Worm (Caenorhabditis elegans) whole organism, L3 larva: ENCODE results near the gene cua-1.

ENCODE experiments used
- R02D3.7 ChIP-seq: fragments of 150-350 bp; optimal IDR thresholded peaks from 2 replicates; lab custom pipeline; 2014; ENCODE audit warnings: missing biosample characterization, missing genetic modification characterization
- aly-2 ChIP-seq: fragments of 150-350 bp; optimal IDR thresholded peaks from 2 replicates; lab custom pipeline; 2014; ENCODE audit warnings: missing biosample characterization, missing genetic modification characterization
- ama-1 ChIP-seq: fragments of 150-350 bp; optimal IDR thresholded peaks from 2 replicates; lab custom pipeline; 2018
- ceh-16 ChIP-seq: sonication (generic microtip); optimal IDR thresholded peaks from 2 replicates; lab custom pipeline; 2017; ENCODE audit warnings: missing biosample characterization, missing genetic modification characterization
- ceh-28 ChIP-seq: fragments of 150-350 bp; optimal IDR thresholded peaks from 2 replicates; lab custom pipeline; 2014; ENCODE audit warnings: missing biosample characterization, missing genetic modification reagents, missing genetic modification characterization
- ceh-82 ChIP-seq: fragments of 150-350 bp; optimal IDR thresholded peaks from 2 replicates; lab custom pipeline; 2014; ENCODE audit warnings: missing biosample characterization, missing genetic modification characterization
- ceh-9 ChIP-seq: sonication (generic microtip); optimal IDR thresholded peaks from 2 replicates; lab custom pipeline; 2018; ENCODE audit warnings: missing biosample characterization, missing genetic modification characterization
- daf-12 ChIP-seq: fragments of 150-350 bp; optimal IDR thresholded peaks from 2 replicates; lab custom pipeline; 2014; ENCODE audit warnings: missing biosample characterization, missing genetic modification reagents, missing genetic modification characterization
- egl-27 ChIP-seq: sonication (generic microtip); optimal IDR thresholded peaks from 4 replicates; lab custom pipeline; 2017; ENCODE audit warnings: missing biosample characterization, missing genetic modification reagents, missing genetic modification characterization
- elt-1 ChIP-seq: fragments of 150-350 bp; optimal IDR thresholded peaks from 2 replicates; lab custom pipeline; 2014; ENCODE audit warnings: missing biosample characterization, missing genetic modification characterization
- elt-2 ChIP-seq: sonication (generic microtip); optimal IDR thresholded peaks from 2 replicates; lab custom pipeline; 2016; ENCODE audit warnings: missing genetic modification reagents, mild to moderate bottlenecking, missing genetic modification characterization, missing compliant biosample characterization
- elt-3 ChIP-seq, 3 experiments: fragments of 150-350 bp in 1 of 3; sonication (generic microtip) in 2 of 3; optimal IDR thresholded peaks; 2 replicates in 2 of 3; 4 replicates in 1 of 3; lab custom pipeline; 2014 to 2017; ENCODE audit warnings: missing biosample characterization in 3 of 3, missing genetic modification characterization in 3 of 3
- eor-1 ChIP-seq, 2 experiments: fragments of 150-350 bp; optimal IDR thresholded peaks; 2 replicates each; lab custom pipeline; 2014 to 2018; ENCODE audit warnings: missing biosample characterization in 2 of 2, missing genetic modification characterization in 2 of 2
- fkh-2 ChIP-seq: fragments of 150-350 bp; optimal IDR thresholded peaks from 2 replicates; lab custom pipeline; 2014; ENCODE audit warnings: missing biosample characterization, missing genetic modification reagents, missing genetic modification characterization
- hmg-11 ChIP-seq: sonication (generic microtip); optimal IDR thresholded peaks from 2 replicates; lab custom pipeline; 2016; ENCODE audit warnings: missing genetic modification characterization, missing compliant biosample characterization
- jun-1 ChIP-seq: fragments of 150-350 bp; optimal IDR thresholded peaks from 2 replicates; lab custom pipeline; 2014; ENCODE audit warnings: missing biosample characterization, missing genetic modification reagents, missing genetic modification characterization
- lin-15B ChIP-seq: fragments of 150-350 bp; optimal IDR thresholded peaks from 2 replicates; lab custom pipeline; 2014; ENCODE audit warnings: missing biosample characterization, missing genetic modification characterization
- lin-39 ChIP-seq: fragments of 150-350 bp; optimal IDR thresholded peaks from 2 replicates; lab custom pipeline; 2018; ENCODE audit warnings: missing biosample characterization, missing genetic modification reagents, missing genetic modification characterization
- lsy-12 ChIP-seq: sonication (generic microtip); optimal IDR thresholded peaks from 2 replicates; lab custom pipeline; 2016; ENCODE audit warnings: mild to moderate bottlenecking, missing genetic modification characterization, missing compliant biosample characterization
- mdl-1 ChIP-seq: fragments of 150-350 bp; optimal IDR thresholded peaks from 2 replicates; lab custom pipeline; 2014; ENCODE audit warnings: missing biosample characterization, missing genetic modification characterization
- mml-1 ChIP-seq: fragments of 150-350 bp; sonication (generic microtip); optimal IDR thresholded peaks from 3 replicates; lab custom pipeline; 2014; ENCODE audit warnings: missing biosample characterization, missing genetic modification characterization
- nfya-1 ChIP-seq: sonication (generic microtip); optimal IDR thresholded peaks from 2 replicates; lab custom pipeline; 2017; ENCODE audit warnings: missing genetic modification characterization, mild to moderate bottlenecking, missing compliant biosample characterization, antibody characterized with exemption, moderate library complexity; ENCODE audit not compliant: insufficient read depth
- nhr-11 ChIP-seq: fragments of 150-350 bp; optimal IDR thresholded peaks from 2 replicates; lab custom pipeline; 2014; ENCODE audit warnings: missing biosample characterization, missing genetic modification characterization
- nhr-12 ChIP-seq: fragments of 150-350 bp; optimal IDR thresholded peaks from 2 replicates; lab custom pipeline; 2014; ENCODE audit warnings: missing biosample characterization, missing genetic modification characterization
- nhr-237 ChIP-seq: fragments of 150-350 bp; optimal IDR thresholded peaks from 2 replicates; lab custom pipeline; 2014; ENCODE audit warnings: missing biosample characterization, missing genetic modification characterization
- nhr-25 ChIP-seq: sonication (generic microtip); optimal IDR thresholded peaks from 2 replicates; lab custom pipeline; 2017; ENCODE audit warnings: missing biosample characterization, missing genetic modification characterization
- nhr-28 ChIP-seq: fragments of 150-350 bp; optimal IDR thresholded peaks from 2 replicates; lab custom pipeline; 2014; ENCODE audit warnings: missing biosample characterization, missing genetic modification characterization
- nhr-43 ChIP-seq: sonication (generic microtip); optimal IDR thresholded peaks from 2 replicates; lab custom pipeline; 2016; ENCODE audit warnings: mild to moderate bottlenecking, missing genetic modification characterization, missing compliant biosample characterization; ENCODE audit not compliant: poor library complexity, severe bottlenecking
- nhr-67 ChIP-seq: fragments of 150-350 bp; optimal IDR thresholded peaks from 2 replicates; lab custom pipeline; 2014; ENCODE audit warnings: missing biosample characterization, missing genetic modification characterization
- nhr-76 ChIP-seq: fragments of 150-350 bp; sonication (generic microtip); optimal IDR thresholded peaks from 5 replicates; lab custom pipeline; 2014; ENCODE audit warnings: missing biosample characterization, missing genetic modification characterization
- pqm-1 ChIP-seq: fragments of 150-350 bp; optimal IDR thresholded peaks from 2 replicates; lab custom pipeline; 2017; ENCODE audit warnings: missing biosample characterization, missing genetic modification characterization, inconsistent platforms
- sea-2 ChIP-seq: fragments of 150-350 bp; sonication (generic microtip); optimal IDR thresholded peaks from 4 replicates; lab custom pipeline; 2014; ENCODE audit warnings: missing biosample characterization, missing genetic modification reagents, missing genetic modification characterization
- skn-1 ChIP-seq: fragments of 150-350 bp; optimal IDR thresholded peaks from 2 replicates; lab custom pipeline; 2014; ENCODE audit warnings: missing biosample characterization, missing genetic modification characterization
- snpc-4 ChIP-seq: fragments of 150-350 bp; optimal IDR thresholded peaks from 2 replicates; lab custom pipeline; 2014; ENCODE audit warnings: missing biosample characterization, missing genetic modification characterization
- tbx-2 ChIP-seq: sonication (generic microtip); optimal IDR thresholded peaks from 2 replicates; lab custom pipeline; 2016; ENCODE audit warnings: mild to moderate bottlenecking, missing genetic modification characterization, missing compliant biosample characterization
- unc-39 ChIP-seq: sonication (generic microtip); optimal IDR thresholded peaks from 4 replicates; lab custom pipeline; 2017; ENCODE audit warnings: missing biosample characterization, missing genetic modification characterization
- unc-62 ChIP-seq: fragments of 150-350 bp; sonication (generic microtip); optimal IDR thresholded peaks from 4 replicates; lab custom pipeline; 2014; ENCODE audit warnings: missing biosample characterization, missing genetic modification reagents, missing genetic modification characterization
- zag-1 ChIP-seq: fragments of 150-350 bp; optimal IDR thresholded peaks from 2 replicates; lab custom pipeline; 2014; ENCODE audit warnings: missing biosample characterization, missing genetic modification characterization
- ztf-11 ChIP-seq: fragments of 150-350 bp; optimal IDR thresholded peaks from 2 replicates; lab custom pipeline; 2014; ENCODE audit warnings: missing biosample characterization, missing genetic modification characterization
- ztf-4 ChIP-seq: fragments of 150-350 bp; optimal IDR thresholded peaks from 2 replicates; lab custom pipeline; 2014; ENCODE audit warnings: missing biosample characterization, missing genetic modification characterization

The cua-1 gene

ce11 chrIII:13492377-13492776, 37.3 kb upstream of the cua-1 start, which contains the start of gene twk-40:
Gene twk-40, minus strand, starts transcription at chrIII:13492477.
- TF ChIP-seq ceh-82 (tag; lab: Kevin White, UChicago) (no peak), ztf-11 (tag; lab: Kevin White, UChicago) (no peak), elt-3 (tag; optimal IDR thresholded peaks at IDR 0.05; lab: Kevin White, UChicago) (no peak), aly-2 (tag; lab: Kevin White, UChicago) (no peak), sea-2 (GFP tag; lab: Kevin White, UChicago) (no peak), eor-1 (tag; optimal IDR thresholded peaks at IDR 0.05; lab: Kevin White, UChicago) (no peak), pqm-1 (tag; lab: Kevin White, UChicago) (no peak), nfya-1 (tag; lab: Kevin White, UChicago) (no peak), ama-1 (lab: Kevin White, UChicago) (no peak), ceh-9 (tag; lab: Kevin White, UChicago) (no peak), nhr-25 (tag; lab: Kevin White, UChicago) (no peak)

ce11 chrIII:13484024-13484423, 28.9 kb upstream of the cua-1 start, which contains the start of gene acc-4:
Gene acc-4, minus strand, starts transcription at chrIII:13484124.
- TF ChIP-seq tbx-2 (tag; lab: Kevin White, UChicago) = no peak
- no peak for TF ChIP-seq nhr-237
- TF ChIP-seq lin-15B (tag; lab: Kevin White, UChicago) = no peak
- TF ChIP-seq jun-1 (tag; lab: Kevin White, UChicago) = no peak
- TF ChIP-seq egl-27 (tag; lab: Kevin White, UChicago) = no peak
- no peak for TF ChIP-seq unc-39 (tag; lab: Kevin White, UChicago)
- TF ChIP-seq ceh-28 (tag; lab: Kevin White, UChicago) = no peak
- no peak for TF ChIP-seq nhr-43 (tag; lab: Kevin White, UChicago)
- no peak for TF ChIP-seq ceh-16 (tag; lab: Kevin White, UChicago)
- no peak for TF ChIP-seq elt-1 (tag; lab: Kevin White, UChicago)
- no peak for TF ChIP-seq lsy-12 (tag; lab: Kevin White, UChicago)
- TF ChIP-seq ama-1 (lab: Kevin White, UChicago) = no peak
- TF ChIP-seq aly-2 (tag; lab: Kevin White, UChicago) = no peak
- no peak for TF ChIP-seq R02D3.7 (tag; lab: Kevin White, UChicago)
- TF ChIP-seq nhr-28 (tag; lab: Kevin White, UChicago) = no peak
- TF ChIP-seq, all 47 proteins: peak for 0

DNA sequence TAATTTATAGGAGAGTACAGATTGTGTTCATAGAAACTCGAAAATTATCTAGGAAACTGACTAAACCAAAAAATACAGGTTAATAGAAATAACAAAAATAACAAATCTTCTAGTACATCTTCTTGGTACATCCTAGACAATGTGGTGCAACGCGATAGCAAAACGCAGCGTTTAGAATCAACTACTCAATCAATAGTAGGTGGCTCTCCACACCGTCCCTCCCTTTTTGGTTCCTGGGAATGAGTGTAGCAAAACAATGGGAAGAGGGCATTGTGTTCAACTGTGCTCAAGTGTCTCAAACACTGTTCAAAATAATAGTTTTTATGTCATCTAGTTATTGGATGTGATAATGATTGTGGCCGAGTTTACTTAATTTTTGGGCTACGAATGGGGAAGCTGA, 21.6 kb upstream of the cua-1 start, which contains the start of gene T27E9.6:
T27E9.6 (minus strand) TSS at position 101 of the 400 bp plus-strand sequence.
- TF ChIP-seq nhr-25 (tag; lab: Kevin White, UChicago) (no peak), skn-1 (no peak), nhr-12 (tag; lab: Kevin White, UChicago) (no peak), snpc-4 (tag; lab: Kevin White, UChicago) (no peak), unc-62 (GFP tag; lab: Kevin White, UChicago) (no peak), ztf-4 (tag; lab: Kevin White, UChicago) (no peak), elt-1 (tag; lab: Kevin White, UChicago) (no peak), zag-1 (tag; lab: Kevin White, UChicago) (no peak), mml-1 (no peak), R02D3.7 (tag; lab: Kevin White, UChicago) (no peak), ceh-82 (tag; lab: Kevin White, UChicago) (no peak), lsy-12 (tag; lab: Kevin White, UChicago) (no peak), ama-1 (lab: Kevin White, UChicago) (no peak), nhr-67 (tag; lab: Kevin White, UChicago) (no peak), fkh-2 (tag; lab: Kevin White, UChicago) (no peak), mdl-1 (tag; lab: Kevin White, UChicago) (no peak), egl-27 (tag; lab: Kevin White, UChicago) (no peak), unc-39 (tag; lab: Kevin White, UChicago) (no peak)

DNA sequence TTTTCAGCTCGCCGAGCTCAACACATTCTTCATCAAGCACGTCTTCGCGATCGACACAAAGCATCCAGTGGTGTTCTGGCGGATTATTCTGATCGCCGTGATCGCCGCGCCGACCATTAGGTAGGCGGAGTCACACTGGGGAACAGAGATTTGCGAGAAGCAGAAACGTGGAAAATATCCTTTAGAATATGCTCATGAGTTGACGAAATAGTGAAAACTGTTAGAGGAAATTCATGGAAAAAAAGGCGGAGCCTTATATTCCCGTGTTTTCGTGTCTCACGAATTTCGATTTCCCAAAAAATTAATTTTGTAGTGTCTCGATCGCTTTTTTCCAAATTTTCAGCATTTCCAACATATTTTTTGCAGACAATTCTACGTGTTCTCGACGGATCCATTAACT, 19.4 kb upstream of the cua-1 start:
- TF ChIP-seq nhr-11 (tag; lab: Kevin White, UChicago) (no peak), fkh-2 (tag; lab: Kevin White, UChicago) (no peak), elt-1 (tag; lab: Kevin White, UChicago) (no peak), sea-2 (GFP tag; lab: Kevin White, UChicago) (no peak), ceh-28 (tag; lab: Kevin White, UChicago) (no peak), lin-39 (tag; lab: Kevin White, UChicago) (no peak), daf-12 (no peak), nfya-1 (tag; lab: Kevin White, UChicago) (no peak), ztf-11 (tag; lab: Kevin White, UChicago) (no peak), elt-3 (tag; optimal IDR thresholded peaks at IDR 0.05; lab: Kevin White, UChicago) (no peak), unc-39 (tag; lab: Kevin White, UChicago) (no peak), hmg-11 (no peak), elt-2 (tag; lab: Kevin White, UChicago) (no peak), skn-1 (no peak), mml-1 (no peak), egl-27 (tag; lab: Kevin White, UChicago) (no peak), nhr-76 (tag; lab: Kevin White, UChicago) (no peak), nhr-43 (tag; lab: Kevin White, UChicago) (no peak), ceh-82 (tag; lab: Kevin White, UChicago) (no peak)
